Worm (Caenorhabditis elegans): ENCODE results near the gene F11F1.1.

- TF ChIP-seq T22C8.4 (GFP tag; IDR thresholded peaks at IDR 0.05) (no peak), ztf-29 (GFP tag; IDR thresholded peaks at IDR 0.05) (no peak), med-1 (GFP tag; optimal IDR thresholded peaks at IDR 0.05; ENCODE audit: insufficient read depth) (no peak), flt-1 (GFP tag; IDR thresholded peaks at IDR 0.05) (0 out of 2 replicates have a peak, but pooled peaks have one; percentile 44), ztf-23 (GFP tag; IDR thresholded peaks at IDR 0.05) (no peak)
Observed at ce11 chrIII:13359847-13360246, 35.5 kb upstream of the F11F1.1 start.
